Fruit fly (Drosophila melanogaster) whole organism, adult: ENCODE data around the gene CG4658.

Source experiments
- CG11617 ChIP-seq: fragments of 200-800 bp; sonication (Bioruptor generic); optimal IDR thresholded peaks from 2 replicates; lab custom pipeline; 2017; ENCODE audit warnings: mild to moderate bottlenecking, missing biosample characterization, missing genetic modification reagents, missing genetic modification characterization
- CG12768 ChIP-seq: fragments of 200-800 bp; sonication (Bioruptor generic); optimal IDR thresholded peaks from 2 replicates; lab custom pipeline; 2017; ENCODE audit warnings: missing biosample characterization, missing genetic modification characterization, mild to moderate bottlenecking, moderate library complexity, missing genetic modification reagents
- CG14711 ChIP-seq: fragments of 200-800 bp; sonication (Bioruptor generic); optimal IDR thresholded peaks from 2 replicates; lab custom pipeline; 2018; ENCODE audit warnings: missing biosample characterization, mild to moderate bottlenecking, missing genetic modification characterization, moderate library complexity
- CG1620 ChIP-seq: fragments of 200-800 bp; sonication (Bioruptor generic); optimal IDR thresholded peaks from 2 replicates; lab custom pipeline; 2016; ENCODE audit warnings: missing biosample characterization, missing genetic modification characterization
- CG33017 ChIP-seq: fragments of 200-800 bp; sonication (Bioruptor generic); optimal IDR thresholded peaks from 2 replicates; lab custom pipeline; 2018; ENCODE audit warnings: missing biosample characterization, mild to moderate bottlenecking, missing genetic modification characterization, moderate library complexity
- CG5204 ChIP-seq: fragments of 200-800 bp; sonication (Bioruptor generic); optimal IDR thresholded peaks from 2 replicates; lab custom pipeline; 2016; ENCODE audit warnings: missing biosample characterization, missing genetic modification characterization
- CG7045 ChIP-seq: fragments of 200-800 bp; sonication (Bioruptor generic); optimal IDR thresholded peaks from 2 replicates; lab custom pipeline; 2017; ENCODE audit warnings: missing biosample characterization, mild to moderate bottlenecking, missing genetic modification characterization
- CG7101 ChIP-seq: fragments of 200-800 bp; sonication (Bioruptor generic); optimal IDR thresholded peaks from 2 replicates; lab custom pipeline; 2018; ENCODE audit warnings: missing biosample characterization, mild to moderate bottlenecking, missing genetic modification characterization, moderate library complexity
- Clk ChIP-seq: fragments of 200-800 bp; sonication (Bioruptor generic); optimal IDR thresholded peaks from 2 replicates; lab custom pipeline; 2017; ENCODE audit warnings: missing biosample characterization, missing genetic modification characterization
- Crg-1 ChIP-seq: fragments of 200-800 bp; sonication (Bioruptor generic); optimal IDR thresholded peaks from 2 replicates; lab custom pipeline; 2016; ENCODE audit warnings: missing biosample characterization, missing genetic modification characterization
- Hr96 ChIP-seq: fragments of 200-800 bp; sonication (Bioruptor generic); optimal IDR thresholded peaks from 2 replicates; lab custom pipeline; 2016; ENCODE audit warnings: missing biosample characterization, missing genetic modification characterization
- Mnt ChIP-seq: fragments of 200-800 bp; sonication (Bioruptor generic); optimal IDR thresholded peaks from 2 replicates; lab custom pipeline; 2016; ENCODE audit warnings: missing biosample characterization, mild to moderate bottlenecking, missing genetic modification characterization
- bab1 ChIP-seq: fragments of 200-800 bp; sonication (Bioruptor generic); optimal IDR thresholded peaks from 3 replicates; lab custom pipeline; 2019; ENCODE audit warnings: missing biosample characterization, mild to moderate bottlenecking, missing genetic modification characterization, moderate library complexity
- cic ChIP-seq: fragments of 200-800 bp; sonication (Bioruptor generic); optimal IDR thresholded peaks from 2 replicates; lab custom pipeline; 2017; ENCODE audit warnings: missing biosample characterization, mild to moderate bottlenecking, missing genetic modification characterization, moderate library complexity
- cnc ChIP-seq, 2 experiments: fragments of >200 bp; optimal IDR thresholded peaks; 2 replicates each; lab custom pipeline; 2017
- kay ChIP-seq: fragments of 200-800 bp; sonication (Bioruptor generic); peaks from one replicate; lab custom pipeline; 2016; ENCODE audit warnings: missing biosample characterization, missing genetic modification characterization, borderline replicate concordance
- ovo ChIP-seq: fragments of 200-800 bp; sonication (Bioruptor generic); optimal IDR thresholded peaks from 2 replicates; lab custom pipeline; 2016; ENCODE audit warnings: missing biosample characterization, missing genetic modification characterization
- pad ChIP-seq: fragments of 200-800 bp; sonication (Bioruptor generic); optimal IDR thresholded peaks from 3 replicates; lab custom pipeline; 2017; ENCODE audit warnings: missing biosample characterization, missing genetic modification characterization, mild to moderate bottlenecking, moderate library complexity, missing genetic modification reagents
- tj ChIP-seq: fragments of 200-800 bp; sonication (Bioruptor generic); optimal IDR thresholded peaks from 3 replicates; lab custom pipeline; 2017; ENCODE audit warnings: missing biosample characterization, mild to moderate bottlenecking, missing genetic modification characterization, moderate library complexity
- toe ChIP-seq: fragments of 200-800 bp; sonication (Bioruptor generic); optimal IDR thresholded peaks from 2 replicates; lab custom pipeline; 2016; ENCODE audit warnings: missing biosample characterization, missing genetic modification characterization

CG4658 gene

DNA sequence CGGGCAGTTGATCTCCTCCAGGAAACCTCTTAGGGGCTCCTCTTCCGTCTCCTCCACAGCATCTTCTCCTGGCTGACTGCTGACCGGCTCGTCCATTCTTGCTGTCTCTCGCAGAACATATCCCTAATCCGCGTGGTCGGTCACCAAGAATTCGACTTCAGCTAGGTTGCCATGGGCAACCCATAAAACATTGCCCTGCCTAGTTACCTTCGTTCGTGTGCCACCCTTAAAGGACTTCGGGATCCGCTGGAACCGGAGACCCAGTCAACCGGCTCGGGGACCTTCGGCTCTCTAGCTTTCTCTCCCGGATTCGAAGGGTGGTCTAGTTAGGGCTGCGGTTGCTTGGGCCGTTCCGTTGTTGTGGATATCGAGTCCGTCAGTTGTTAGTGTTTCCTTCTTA lies 32.2 kb upstream of the CG4658 start, which contains the start of the genes TbCMF46 and CG42366:
TbCMF46 (minus strand) TSS at position 101 of the 400 bp plus-strand sequence.
CG42366 (plus strand) TSS at position 397 of the 400 bp plus-strand sequence.
- no peak for TF ChIP-seq cic (GFP tag; lab: Kevin White, UChicago)
- TF ChIP-seq tj (GFP tag; lab: Kevin White, UChicago), result no peak
- no peak for TF ChIP-seq ovo
- TF ChIP-seq cnc (optimal IDR thresholded peaks at IDR 0.05; lab: Kevin White, UChicago), result no peak
- TF ChIP-seq pad (GFP tag; lab: Kevin White, UChicago), result no peak
- no peak for TF ChIP-seq CG7045 (GFP tag; lab: Kevin White, UChicago)
- no peak for TF ChIP-seq CG12768 (GFP tag; lab: Kevin White, UChicago)
- no peak for TF ChIP-seq Crg-1 (GFP tag; lab: Kevin White, UChicago)
- no peak for TF ChIP-seq Hr96
- no peak for TF ChIP-seq CG14711 (tag; lab: Kevin White, UChicago)
- TF ChIP-seq toe (GFP tag; lab: Kevin White, UChicago), result no peak

DNA sequence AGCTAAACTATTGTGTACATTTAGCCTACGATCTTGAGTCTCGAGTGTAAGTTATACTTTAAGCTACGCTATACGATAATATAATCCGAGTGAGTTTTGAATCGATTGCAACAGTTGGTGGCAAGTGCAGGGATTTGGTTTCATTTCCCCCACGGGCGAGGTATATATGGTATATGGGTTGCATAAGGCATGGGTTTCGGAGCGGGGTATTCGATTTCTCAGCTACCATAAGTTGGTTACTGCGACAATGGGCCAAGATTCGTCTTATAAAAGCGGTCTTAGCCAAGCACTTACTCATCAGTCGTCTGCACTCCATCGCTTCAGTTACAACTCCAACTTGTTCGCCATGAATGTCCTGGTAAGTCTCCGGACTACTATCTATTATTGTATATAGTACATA lies 26.7 kb upstream of the CG4658 start, which contains the start of gene CG42367:
CG42367 (plus strand) TSS at position 301 of the 400 bp plus-strand sequence.
- TF ChIP-seq CG7045 (GFP tag; lab: Kevin White, UChicago) (no peak), CG11617 (GFP tag; lab: Kevin White, UChicago) (no peak)

DNA sequence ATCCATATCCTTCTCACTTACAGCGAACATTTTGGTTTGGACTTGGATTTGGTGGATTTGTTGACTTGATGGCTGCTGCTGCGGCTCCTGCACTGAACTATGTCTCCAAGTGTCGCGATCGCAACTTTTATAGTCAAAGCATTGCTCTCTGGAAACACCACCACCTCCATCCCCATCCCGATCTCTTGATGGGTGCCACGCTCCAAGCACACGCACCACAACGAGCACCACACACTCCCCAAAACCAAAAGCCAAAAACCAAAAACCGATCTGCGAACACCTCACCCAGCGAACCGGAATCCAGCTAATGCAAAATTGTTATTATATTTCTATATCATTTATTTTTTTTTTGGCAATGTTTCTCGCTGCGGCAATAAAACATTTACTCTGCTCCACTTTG lies 23.9 kb upstream of the CG4658 start, which contains the start of gene Cpr30F:
Cpr30F (minus strand) TSS at position 101 of the 400 bp plus-strand sequence.
- no peak for TF ChIP-seq cic (GFP tag; lab: Kevin White, UChicago)
- TF ChIP-seq cnc (optimal IDR thresholded peaks at IDR 0.05; lab: Kevin White, UChicago), result no peak
- TF ChIP-seq CG5204, result no peak
- no peak for TF ChIP-seq CG33017 (tag; lab: Kevin White, UChicago)

DNA sequence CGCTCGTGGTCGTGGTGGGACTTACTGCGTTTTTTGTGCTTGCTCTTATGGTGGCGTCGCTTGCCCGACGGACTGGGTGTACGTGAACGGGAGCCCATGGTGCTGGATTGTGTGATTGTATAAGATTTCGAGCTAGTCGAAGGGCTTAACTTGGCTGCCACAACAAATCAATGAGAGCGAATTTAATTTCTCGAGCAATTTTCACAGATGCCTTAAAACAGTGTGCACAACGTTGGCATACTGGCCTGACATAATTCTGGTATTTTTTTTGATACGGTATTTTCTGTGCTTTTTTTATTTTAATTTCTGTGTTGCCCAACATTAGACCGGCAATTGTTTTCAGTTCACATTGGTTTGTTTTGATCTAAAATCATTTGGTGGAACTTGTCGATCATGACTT lies 19.0 kb upstream of the CG4658 start, which contains the start of gene Arglu1:
Arglu1 (minus strand) TSS at position 227 of the 400 bp plus-strand sequence.
- peak; percentile 46 for TF ChIP-seq bab1 (GFP tag; lab: Kevin White, UChicago)
- TF ChIP-seq Clk, result peak; percentile 38
- TF ChIP-seq CG7045 (GFP tag; lab: Kevin White, UChicago), result no peak
- no peak for TF ChIP-seq cnc (optimal IDR thresholded peaks at IDR 0.05; lab: Kevin White, UChicago)
- TF ChIP-seq CG5204, result no peak
- TF ChIP-seq toe (GFP tag; lab: Kevin White, UChicago), result peak; percentile 37
- no peak for TF ChIP-seq CG33017 (tag; lab: Kevin White, UChicago)
- TF ChIP-seq pad (GFP tag; lab: Kevin White, UChicago), result peak; percentile 45
- peak; percentile 30 for TF ChIP-seq CG1620 (GFP tag; lab: Kevin White, UChicago)
- TF ChIP-seq ovo, result no peak
- TF ChIP-seq tj (GFP tag; lab: Kevin White, UChicago), result no peak
- TF ChIP-seq Hr96, result peak; percentile 49
- peak; percentile 34 for TF ChIP-seq Mnt (GFP tag; lab: Kevin White, UChicago)
- peak; percentile 34 for TF ChIP-seq CG12768 (GFP tag; lab: Kevin White, UChicago)
- TF ChIP-seq CG14711 (tag; lab: Kevin White, UChicago), result peak; percentile 35
- peak; percentile 51 for TF ChIP-seq CG7101 (tag; lab: Kevin White, UChicago)
- no peak for TF ChIP-seq kay (GFP tag; lab: Kevin White, UChicago)
- no peak for TF ChIP-seq CG11617 (GFP tag; lab: Kevin White, UChicago)
- TF ChIP-seq Crg-1 (GFP tag; lab: Kevin White, UChicago), result no peak
- TF ChIP-seq cic (GFP tag; lab: Kevin White, UChicago), result no peak

DNA sequence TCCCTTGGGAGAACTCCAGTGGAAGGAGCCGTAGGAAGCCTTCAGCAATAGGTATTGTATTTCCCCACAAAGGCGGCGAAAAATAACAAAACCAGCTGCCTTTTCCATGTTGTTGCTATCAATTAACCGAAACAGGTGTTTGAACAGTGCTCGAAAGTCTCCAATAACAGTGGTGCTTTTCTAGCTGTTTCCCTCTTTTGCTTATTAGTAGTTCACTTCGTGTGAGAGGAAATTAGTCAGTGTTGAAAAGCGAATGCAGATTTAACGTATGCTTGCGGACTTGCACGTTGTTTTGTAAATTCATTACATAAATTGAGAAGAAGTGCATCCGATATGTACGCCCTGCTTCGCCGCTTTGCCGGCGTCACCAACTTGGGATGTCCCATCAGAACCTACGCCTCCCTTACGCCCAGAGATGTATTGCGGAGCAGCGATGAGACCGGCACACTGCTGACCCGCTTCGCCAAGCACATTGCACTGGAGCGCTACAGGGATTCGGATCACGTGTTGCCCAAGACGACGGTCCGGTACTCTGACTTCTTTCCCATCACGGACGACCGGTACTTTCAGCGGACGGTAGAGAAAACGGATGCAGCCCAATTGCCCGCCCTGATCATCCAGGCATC lies 18.2 kb upstream of the CG4658 start, which contains the start of the genes Datp and CG4619:
Datp (minus strand) TSS at position 160 of the 626 bp plus-strand sequence.
CG4619 (plus strand) TSS at position 233 of the 626 bp plus-strand sequence.
- TF ChIP-seq Crg-1 (GFP tag; lab: Kevin White, UChicago) (peak; percentile 84), kay (GFP tag; lab: Kevin White, UChicago) (no peak), CG7101 (tag; lab: Kevin White, UChicago) (peak; percentile 82), cic (GFP tag; lab: Kevin White, UChicago) (peak; percentile 39), CG5204 (no peak), ovo (peak; percentile 39), CG1620 (GFP tag; lab: Kevin White, UChicago) (peak; percentile 83), CG7045 (GFP tag; lab: Kevin White, UChicago) (peak; percentile 13), Clk (no peak), Hr96 (peak; percentile 66), cnc (optimal IDR thresholded peaks at IDR 0.05; lab: Kevin White, UChicago) (no peak), Mnt (GFP tag; lab: Kevin White, UChicago) (peak; percentile 84), CG11617 (GFP tag; lab: Kevin White, UChicago) (peak; percentile 45), CG12768 (GFP tag; lab: Kevin White, UChicago) (peak; percentile 64), bab1 (GFP tag; lab: Kevin White, UChicago) (peak; percentile 47), CG14711 (tag; lab: Kevin White, UChicago) (peak; percentile 67), pad (GFP tag; lab: Kevin White, UChicago) (peak; percentile 77), tj (GFP tag; lab: Kevin White, UChicago) (no peak), toe (GFP tag; lab: Kevin White, UChicago) (peak; percentile 59), CG33017 (tag; lab: Kevin White, UChicago) (peak; percentile 32)

DNA sequence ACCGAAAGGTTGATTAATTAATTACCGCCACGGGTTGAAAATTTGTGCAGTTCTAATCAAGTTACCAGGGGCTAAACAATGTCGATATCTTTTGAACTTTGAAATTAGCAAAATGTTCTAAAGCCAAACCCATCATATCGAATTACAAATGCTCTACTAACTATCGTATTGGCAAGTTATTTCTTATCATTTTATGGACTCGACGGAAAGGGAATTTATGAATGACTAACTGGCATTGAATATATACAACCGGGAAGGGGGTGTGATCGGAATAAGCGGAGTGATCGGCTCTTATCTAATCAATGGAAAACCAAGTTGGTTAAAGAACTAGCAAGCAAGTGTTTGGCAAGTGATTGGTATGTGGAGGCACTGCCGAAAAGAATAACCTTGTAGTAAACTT lies 13.4 kb upstream of the CG4658 start:
- TF ChIP-seq toe (GFP tag; lab: Kevin White, UChicago) (no peak), CG5204 (no peak), pad (GFP tag; lab: Kevin White, UChicago) (no peak), CG33017 (tag; lab: Kevin White, UChicago) (peak; percentile 61), CG14711 (tag; lab: Kevin White, UChicago) (no peak), bab1 (GFP tag; lab: Kevin White, UChicago) (no peak), cic (GFP tag; lab: Kevin White, UChicago) (peak; percentile 97), Hr96 (no peak), CG11617 (GFP tag; lab: Kevin White, UChicago) (peak; percentile 25), CG1620 (GFP tag; lab: Kevin White, UChicago) (no peak), CG12768 (GFP tag; lab: Kevin White, UChicago) (peak; percentile 53), CG7045 (GFP tag; lab: Kevin White, UChicago) (peak; percentile 6), kay (GFP tag; lab: Kevin White, UChicago) (no peak), Crg-1 (GFP tag; lab: Kevin White, UChicago) (peak; percentile 16), CG7101 (tag; lab: Kevin White, UChicago) (peak; percentile 64), cnc (optimal IDR thresholded peaks at IDR 0.05; lab: Kevin White, UChicago) (no peak), ovo (no peak), tj (GFP tag; lab: Kevin White, UChicago) (no peak), Mnt (GFP tag; lab: Kevin White, UChicago) (peak; percentile 25), Clk (no peak)
